Worm (Caenorhabditis elegans) whole organism, late embryonic: ENCODE data around the gene T25B9.2.

Source experiments
- fkh-10 ChIP-seq: fragments of 150-350 bp; optimal IDR thresholded peaks from 2 replicates; lab custom pipeline; 2014; ENCODE audit warnings: missing biosample characterization, missing genetic modification reagents, missing genetic modification characterization
- pha-4 ChIP-seq: fragments of 150-350 bp; optimal IDR thresholded peaks from 2 replicates; lab custom pipeline; 2018; ENCODE audit warnings: missing biosample characterization, missing genetic modification reagents, missing genetic modification characterization

ce11 chrIV:10765053-10765452 is 13.4 kb upstream of the T25B9.2 start, which contains the start of gene T25B9.12:
- TF ChIP-seq fkh-10 (GFP tag; lab: Kevin White, UChicago) (no peak), pha-4 (tag; lab: Kevin White, UChicago) (no peak)
